Worm (Caenorhabditis elegans): Measurements from ENCODE around the gene R01H2.2.
A peak's percentile ranks its signal among the peaks of the same experiment; 100 is the strongest.

DNA sequence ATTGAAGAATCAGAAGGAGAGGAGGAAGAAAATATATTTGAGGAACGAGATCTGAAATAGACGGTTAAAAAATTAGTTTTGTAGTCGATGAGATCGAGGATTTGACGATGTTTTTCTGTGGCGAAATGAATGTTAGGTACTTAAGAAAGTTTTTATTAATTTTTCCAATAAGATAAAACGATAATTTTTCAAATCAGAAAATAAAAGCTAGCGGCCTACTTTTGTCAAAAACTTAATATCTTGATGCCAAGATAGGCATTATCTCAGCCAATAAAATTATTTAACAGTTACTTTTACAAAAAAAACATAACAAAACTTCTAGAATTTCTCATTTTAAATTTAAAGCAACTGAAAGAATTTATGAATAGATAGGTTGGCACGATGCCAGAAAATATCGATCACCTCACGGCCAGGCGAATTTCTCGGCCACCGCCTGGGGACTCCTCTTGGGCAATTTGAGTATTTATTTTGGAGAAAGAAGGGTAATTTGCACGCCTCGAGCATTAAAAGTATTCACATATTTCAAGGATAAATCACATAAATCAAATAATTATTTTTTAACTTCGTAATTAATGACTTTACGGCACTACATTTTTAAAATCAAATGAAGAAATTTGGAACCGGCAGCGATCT lies 31.5 kb downstream of the R01H2.2 start, which contains the start of gene fubl-2:
- TF ChIP-seq nhr-76 (tag; optimal IDR thresholded peaks at IDR 0.05) (no peak), dmd-9 (GFP tag; IDR thresholded peaks at IDR 0.05) (no peak), dve-1 (tag; optimal IDR thresholded peaks at IDR 0.05; ENCODE audit: insufficient read depth) (no peak), nhr-11 (tag; optimal IDR thresholded peaks at IDR 0.05) (peak; percentile 6)

Data from whole organism, L4 larva.